Fruit fly (Drosophila melanogaster) whole organism, adult: ENCODE results near the gene TwdlE.

Experiments
- CG11617 ChIP-seq: fragments of 200-800 bp; sonication (Bioruptor generic); optimal IDR thresholded peaks from 2 replicates; lab custom pipeline; 2017; ENCODE audit warnings: mild to moderate bottlenecking, missing biosample characterization, missing genetic modification reagents, missing genetic modification characterization
- CG12768 ChIP-seq: fragments of 200-800 bp; sonication (Bioruptor generic); optimal IDR thresholded peaks from 2 replicates; lab custom pipeline; 2017; ENCODE audit warnings: missing biosample characterization, missing genetic modification characterization, mild to moderate bottlenecking, moderate library complexity, missing genetic modification reagents
- CG14711 ChIP-seq: fragments of 200-800 bp; sonication (Bioruptor generic); optimal IDR thresholded peaks from 2 replicates; lab custom pipeline; 2018; ENCODE audit warnings: missing biosample characterization, mild to moderate bottlenecking, missing genetic modification characterization, moderate library complexity
- CG1620 ChIP-seq: fragments of 200-800 bp; sonication (Bioruptor generic); optimal IDR thresholded peaks from 2 replicates; lab custom pipeline; 2016; ENCODE audit warnings: missing biosample characterization, missing genetic modification characterization
- CG7045 ChIP-seq: fragments of 200-800 bp; sonication (Bioruptor generic); optimal IDR thresholded peaks from 2 replicates; lab custom pipeline; 2017; ENCODE audit warnings: missing biosample characterization, mild to moderate bottlenecking, missing genetic modification characterization
- CG7101 ChIP-seq: fragments of 200-800 bp; sonication (Bioruptor generic); optimal IDR thresholded peaks from 2 replicates; lab custom pipeline; 2018; ENCODE audit warnings: missing biosample characterization, mild to moderate bottlenecking, missing genetic modification characterization, moderate library complexity
- Crg-1 ChIP-seq: fragments of 200-800 bp; sonication (Bioruptor generic); optimal IDR thresholded peaks from 2 replicates; lab custom pipeline; 2016; ENCODE audit warnings: missing biosample characterization, missing genetic modification characterization
- Mnt ChIP-seq: fragments of 200-800 bp; sonication (Bioruptor generic); optimal IDR thresholded peaks from 2 replicates; lab custom pipeline; 2016; ENCODE audit warnings: missing biosample characterization, mild to moderate bottlenecking, missing genetic modification characterization
- bab1 ChIP-seq: fragments of 200-800 bp; sonication (Bioruptor generic); optimal IDR thresholded peaks from 3 replicates; lab custom pipeline; 2019; ENCODE audit warnings: missing biosample characterization, mild to moderate bottlenecking, missing genetic modification characterization, moderate library complexity
- kay ChIP-seq: fragments of 200-800 bp; sonication (Bioruptor generic); peaks from one replicate; lab custom pipeline; 2016; ENCODE audit warnings: missing biosample characterization, missing genetic modification characterization, borderline replicate concordance
- ovo ChIP-seq: fragments of 200-800 bp; sonication (Bioruptor generic); optimal IDR thresholded peaks from 2 replicates; lab custom pipeline; 2016; ENCODE audit warnings: missing biosample characterization, missing genetic modification characterization
- pad ChIP-seq: fragments of 200-800 bp; sonication (Bioruptor generic); optimal IDR thresholded peaks from 3 replicates; lab custom pipeline; 2017; ENCODE audit warnings: missing biosample characterization, missing genetic modification characterization, mild to moderate bottlenecking, moderate library complexity, missing genetic modification reagents
- tj ChIP-seq: fragments of 200-800 bp; sonication (Bioruptor generic); optimal IDR thresholded peaks from 3 replicates; lab custom pipeline; 2017; ENCODE audit warnings: missing biosample characterization, mild to moderate bottlenecking, missing genetic modification characterization, moderate library complexity
- toe ChIP-seq: fragments of 200-800 bp; sonication (Bioruptor generic); optimal IDR thresholded peaks from 2 replicates; lab custom pipeline; 2016; ENCODE audit warnings: missing biosample characterization, missing genetic modification characterization

dm6 chr2L:7871821-7872524 is 11.3 kb upstream of the TwdlE start:
- TF ChIP-seq toe (no peak), pad (GFP tag; lab: Kevin White, UChicago) (no peak), CG14711 (tag; lab: Kevin White, UChicago) (no peak), Crg-1 (GFP tag; lab: Kevin White, UChicago) (no peak), Mnt (GFP tag; lab: Kevin White, UChicago) (no peak), ovo (GFP tag; lab: Kevin White, UChicago) (no peak), CG11617 (GFP tag; lab: Kevin White, UChicago) (no peak), tj (GFP tag; lab: Kevin White, UChicago) (no peak), kay (GFP tag; lab: Kevin White, UChicago) (no peak), CG12768 (GFP tag; lab: Kevin White, UChicago) (no peak), CG7045 (GFP tag; lab: Kevin White, UChicago) (no peak), bab1 (GFP tag; lab: Kevin White, UChicago) (no peak), CG7101 (tag; lab: Kevin White, UChicago) (no peak), CG1620 (no peak)
